Worm (Caenorhabditis elegans): ENCODE measurements around the gene K05G3.2.

DNA sequence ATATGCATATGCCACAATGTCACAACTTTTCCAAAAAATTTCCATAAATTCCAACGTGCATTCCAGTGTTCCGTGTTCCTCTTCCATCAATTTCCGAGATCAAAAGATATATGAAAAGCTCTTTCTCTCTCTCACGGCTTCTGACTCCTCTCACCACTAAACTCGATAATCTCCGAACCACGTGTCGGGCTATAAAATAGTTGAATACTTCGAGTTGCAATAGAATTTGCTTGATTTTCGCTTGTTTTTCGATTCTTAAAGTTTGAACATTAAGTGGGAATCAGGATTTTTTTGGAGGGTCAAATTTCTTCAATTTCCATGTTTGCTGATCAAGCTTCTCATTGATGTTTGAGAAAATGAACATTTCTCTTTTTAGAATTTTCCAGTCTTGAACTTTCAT is 9.4 kb upstream of the K05G3.2 start:
- TF ChIP-seq T20F7.1 (GFP tag; optimal IDR thresholded peaks at IDR 0.05) (no peak), nhr-28 (tag; optimal IDR thresholded peaks at IDR 0.05) (no peak), mdl-1 (tag; optimal IDR thresholded peaks at IDR 0.05) (no peak), mep-1 (tag; optimal IDR thresholded peaks at IDR 0.05) (no peak), lim-7 (GFP tag; IDR thresholded peaks at IDR 0.05) (no peak), nhr-77 (tag; optimal IDR thresholded peaks at IDR 0.05) (no peak), ztf-11 (tag; optimal IDR thresholded peaks at IDR 0.05) (no peak), ceh-28 (tag; optimal IDR thresholded peaks at IDR 0.05) (no peak), T26A8.4 (GFP tag; IDR thresholded peaks at IDR 0.05) (no peak), fkh-10 (GFP tag; optimal IDR thresholded peaks at IDR 0.05) (no peak), pqm-1 (tag; optimal IDR thresholded peaks at IDR 0.05) (no peak)
